Worm (Caenorhabditis elegans) whole organism, mixed stage, embryonic: Measurements from ENCODE around the gene ugt-58.

Experiments
- M03D4.4 ChIP-seq: sonication (generic microtip); optimal IDR thresholded peaks from 2 replicates; lab custom pipeline; 2017; ENCODE audit warnings: mild to moderate bottlenecking, missing genetic modification characterization, missing compliant biosample characterization
- bed-3 ChIP-seq: fragments of 200-800 bp; sonication (Bioruptor generic); optimal IDR thresholded peaks from 3 replicates; lab custom pipeline; 2018; ENCODE audit warnings: mild to moderate bottlenecking, missing genetic modification characterization, moderate library complexity, missing compliant biosample characterization
- blmp-1 ChIP-seq: fragments of 150-350 bp; optimal IDR thresholded peaks from 2 replicates; lab custom pipeline; 2014; ENCODE audit warnings: missing biosample characterization, missing genetic modification characterization
- ceh-39 ChIP-seq: fragments of 150-350 bp; optimal IDR thresholded peaks from 2 replicates; lab custom pipeline; 2014; ENCODE audit warnings: missing biosample characterization, missing genetic modification characterization
- ceh-43 ChIP-seq: fragments of 200-800 bp; sonication (Bioruptor generic); optimal IDR thresholded peaks from 2 replicates; lab custom pipeline; 2018; ENCODE audit warnings: mild to moderate bottlenecking, missing genetic modification characterization, moderate library complexity, missing compliant biosample characterization
- ceh-83 ChIP-seq: fragments of 200-800 bp; sonication (Bioruptor generic); optimal IDR thresholded peaks from 2 replicates; lab custom pipeline; 2018; ENCODE audit warnings: mild to moderate bottlenecking, missing genetic modification characterization, missing compliant biosample characterization
- ces-1 ChIP-seq: fragments of 150-350 bp; optimal IDR thresholded peaks from 2 replicates; lab custom pipeline; 2014; ENCODE audit warnings: missing biosample characterization, missing genetic modification reagents, missing genetic modification characterization
- cnd-1 ChIP-seq: fragments of 200-800 bp; sonication (Bioruptor generic); optimal IDR thresholded peaks from 2 replicates; lab custom pipeline; 2018; ENCODE audit warnings: mild to moderate bottlenecking, missing genetic modification characterization, missing compliant biosample characterization
- drap-1 ChIP-seq: fragments of 200-800 bp; sonication (Bioruptor generic); optimal IDR thresholded peaks from 3 replicates; lab custom pipeline; 2018; ENCODE audit warnings: mild to moderate bottlenecking, missing genetic modification characterization, missing compliant biosample characterization
- elt-1 ChIP-seq: sonication (generic microtip); optimal IDR thresholded peaks from 2 replicates; lab custom pipeline; 2017; ENCODE audit warnings: missing genetic modification characterization, mild to moderate bottlenecking, missing compliant biosample characterization, antibody characterized with exemption, moderate library complexity, borderline replicate concordance; ENCODE audit not compliant: insufficient read depth
- elt-3 ChIP-seq: fragments of 150-350 bp; optimal IDR thresholded peaks from 2 replicates; lab custom pipeline; 2014; ENCODE audit warnings: missing biosample characterization, missing genetic modification characterization
- flh-1 ChIP-seq: fragments of 200-800 bp; sonication (Bioruptor generic); optimal IDR thresholded peaks from 2 replicates; lab custom pipeline; 2018; ENCODE audit warnings: mild to moderate bottlenecking, missing genetic modification characterization, moderate library complexity, missing compliant biosample characterization
- ham-2 ChIP-seq: fragments of 200-800 bp; sonication (Bioruptor generic); optimal IDR thresholded peaks from 2 replicates; lab custom pipeline; 2018; ENCODE audit warnings: mild to moderate bottlenecking, missing genetic modification characterization, missing compliant biosample characterization
- hlh-1 ChIP-seq: fragments of 150-350 bp; optimal IDR thresholded peaks from 2 replicates; lab custom pipeline; 2014; ENCODE audit warnings: missing biosample characterization, missing genetic modification reagents, missing genetic modification characterization
- lin-13 ChIP-seq: fragments of 150-350 bp; optimal IDR thresholded peaks from 2 replicates; lab custom pipeline; 2014; ENCODE audit warnings: missing biosample characterization, missing genetic modification characterization
- lin-32 ChIP-seq: fragments of 200-800 bp; sonication (Bioruptor generic); optimal IDR thresholded peaks from 2 replicates; lab custom pipeline; 2018; ENCODE audit warnings: mild to moderate bottlenecking, missing genetic modification characterization, missing compliant biosample characterization
- lsy-2 ChIP-seq: fragments of 150-350 bp; optimal IDR thresholded peaks from 2 replicates; lab custom pipeline; 2014; ENCODE audit warnings: missing biosample characterization, missing genetic modification characterization
- mab-5 ChIP-seq: fragments of 150-350 bp; optimal IDR thresholded peaks from 2 replicates; lab custom pipeline; 2014; ENCODE audit warnings: missing biosample characterization, missing genetic modification characterization
- mep-1 ChIP-seq: fragments of 150-350 bp; optimal IDR thresholded peaks from 2 replicates; lab custom pipeline; 2017; ENCODE audit warnings: missing biosample characterization, missing genetic modification reagents, missing genetic modification characterization, inconsistent platforms
- mls-2 ChIP-seq: sonication (generic microtip); optimal IDR thresholded peaks from 2 replicates; lab custom pipeline; 2016; ENCODE audit warnings: mild to moderate bottlenecking, missing genetic modification characterization, moderate library complexity, missing compliant biosample characterization
- nhr-12 ChIP-seq: fragments of 150-350 bp; optimal IDR thresholded peaks from 2 replicates; lab custom pipeline; 2014; ENCODE audit warnings: missing biosample characterization, missing genetic modification characterization
- nhr-2 ChIP-seq: fragments of 150-350 bp; optimal IDR thresholded peaks from 2 replicates; lab custom pipeline; 2014; ENCODE audit warnings: missing biosample characterization, missing genetic modification characterization
- nhr-237 ChIP-seq: fragments of 150-350 bp; optimal IDR thresholded peaks from 2 replicates; lab custom pipeline; 2014; ENCODE audit warnings: missing biosample characterization, missing genetic modification characterization
- nhr-28 ChIP-seq: fragments of 150-350 bp; optimal IDR thresholded peaks from 2 replicates; lab custom pipeline; 2014; ENCODE audit warnings: missing biosample characterization, missing genetic modification characterization
- nhr-76 ChIP-seq: sonication (generic microtip); optimal IDR thresholded peaks from 2 replicates; lab custom pipeline; 2017; ENCODE audit warnings: missing biosample characterization, missing genetic modification characterization
- pha-4 ChIP-seq: fragments of 150-350 bp; optimal IDR thresholded peaks from 2 replicates; lab custom pipeline; 2018; ENCODE audit warnings: missing biosample characterization, missing genetic modification reagents, missing genetic modification characterization
- sem-2 ChIP-seq: fragments of 200-800 bp; sonication (Bioruptor generic); optimal IDR thresholded peaks from 2 replicates; lab custom pipeline; 2018; ENCODE audit warnings: mild to moderate bottlenecking, missing genetic modification characterization, missing compliant biosample characterization
- snpc-4 ChIP-seq: fragments of 150-350 bp; optimal IDR thresholded peaks from 2 replicates; lab custom pipeline; 2014; ENCODE audit warnings: missing biosample characterization, missing genetic modification characterization
- sptf-1 ChIP-seq: sonication (generic microtip); optimal IDR thresholded peaks from 2 replicates; lab custom pipeline; 2017; ENCODE audit warnings: mild to moderate bottlenecking, missing genetic modification characterization, moderate library complexity, missing compliant biosample characterization
- tbx-8 ChIP-seq: fragments of 200-800 bp; sonication (Bioruptor generic); optimal IDR thresholded peaks from 2 replicates; lab custom pipeline; 2018; ENCODE audit warnings: mild to moderate bottlenecking, missing genetic modification characterization, moderate library complexity, missing compliant biosample characterization
- unc-120 ChIP-seq: sonication (generic microtip); optimal IDR thresholded peaks from 2 replicates; lab custom pipeline; 2017; ENCODE audit warnings: missing genetic modification characterization, missing compliant biosample characterization; ENCODE audit not compliant: poor library complexity, severe bottlenecking
- unc-39 ChIP-seq: fragments of 150-350 bp; optimal IDR thresholded peaks from 2 replicates; lab custom pipeline; 2014; ENCODE audit warnings: missing biosample characterization, missing genetic modification characterization
- unc-62 ChIP-seq: fragments of 150-350 bp; optimal IDR thresholded peaks from 2 replicates; lab custom pipeline; 2014; ENCODE audit warnings: missing biosample characterization, missing genetic modification reagents, missing genetic modification characterization
- zip-8 ChIP-seq: fragments of 150-350 bp; optimal IDR thresholded peaks from 2 replicates; lab custom pipeline; 2014; ENCODE audit warnings: missing biosample characterization, missing genetic modification characterization
- ztf-11 ChIP-seq: fragments of 150-350 bp; optimal IDR thresholded peaks from 2 replicates; lab custom pipeline; 2014; ENCODE audit warnings: missing biosample characterization, missing genetic modification characterization

The ugt-58 gene

DNA sequence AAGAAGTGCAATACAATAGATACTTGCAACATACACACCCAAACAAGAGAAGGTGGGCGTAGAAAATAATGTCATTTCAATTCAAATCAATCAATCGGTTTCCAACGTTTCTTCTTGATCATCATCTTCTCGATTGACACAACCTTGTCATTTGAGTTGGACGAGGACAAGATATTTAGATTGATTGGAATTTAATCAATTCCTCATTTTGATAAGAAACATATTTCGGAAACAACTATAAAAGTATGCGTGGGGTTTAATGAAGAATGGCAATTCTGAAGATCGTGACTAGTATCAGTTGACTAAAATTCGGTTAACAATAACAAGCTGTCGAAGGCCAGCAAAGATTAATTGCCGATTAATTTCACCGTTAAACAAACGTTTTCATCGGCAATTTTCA, 34.0 kb upstream of the ugt-58 start:
- TF ChIP-seq unc-62 (GFP tag; lab: Kevin White, UChicago), result peak; percentile 60
- TF ChIP-seq mab-5, result no peak

DNA sequence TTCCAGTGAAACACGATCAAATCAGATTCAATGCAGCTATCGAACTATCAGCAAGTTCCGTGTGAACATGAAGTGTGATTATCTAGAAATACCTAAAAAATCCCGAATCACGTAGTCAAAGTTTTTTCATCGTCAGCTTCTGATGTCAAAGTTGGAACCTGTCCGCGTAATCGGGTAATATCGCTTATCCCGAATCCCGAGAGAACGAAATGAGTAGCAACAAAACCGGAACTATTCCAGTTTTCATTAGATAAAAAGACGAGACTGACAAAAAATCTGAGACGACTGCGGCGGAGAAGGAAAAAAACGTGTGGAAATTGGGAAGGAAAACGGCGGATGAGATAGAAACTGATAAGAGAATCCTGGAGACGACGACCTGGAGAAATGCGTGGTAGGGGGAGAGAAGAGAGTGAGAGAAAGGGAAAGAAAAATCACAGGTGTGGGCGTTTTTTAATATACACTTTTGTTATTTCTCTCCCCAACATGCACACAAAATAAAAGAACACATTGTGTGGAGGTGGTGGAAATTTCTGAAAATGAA, 33.5 kb upstream of the ugt-58 start:
- TF ChIP-seq elt-1 (tag; lab: Kevin White, UChicago) (peak; percentile 26), lsy-2 (tag; lab: Kevin White, UChicago) (no peak)
- TF ChIP-seq, all 35 proteins: peak for 1

DNA sequence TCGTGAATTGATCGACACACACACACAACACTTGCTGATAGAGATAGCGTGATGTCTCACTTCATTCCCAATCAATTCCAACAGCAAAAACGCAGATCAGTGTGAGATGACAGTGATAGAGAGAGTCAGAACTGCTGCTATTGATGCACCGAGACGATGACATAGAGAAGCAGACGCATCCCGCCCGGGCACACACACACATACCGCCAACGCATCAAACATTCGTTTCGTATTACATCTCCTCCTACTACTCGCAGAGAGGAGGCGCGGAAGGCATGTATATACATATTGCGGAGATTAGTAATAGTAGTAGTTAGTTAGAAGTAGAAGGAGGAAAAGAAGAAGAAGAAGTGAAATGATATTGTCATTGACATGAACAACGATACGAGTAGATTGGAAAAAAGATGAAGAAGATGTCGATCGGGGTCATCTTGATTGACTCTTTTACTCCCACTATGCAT, 32.8 kb upstream of the ugt-58 start:
- TF ChIP-seq unc-120 (tag; lab: Kevin White, UChicago) (peak; percentile 63), mep-1 (tag; lab: Kevin White, UChicago) (no peak), ces-1 (GFP tag; lab: Kevin White, UChicago) (no peak), unc-62 (GFP tag; lab: Kevin White, UChicago) (peak; percentile 84), snpc-4 (tag; lab: Kevin White, UChicago) (no peak), zip-8 (tag; lab: Kevin White, UChicago) (no peak), ceh-43 (GFP tag; lab: Kevin White, UChicago) (no peak), sem-2 (GFP tag; lab: Kevin White, UChicago) (no peak), ceh-83 (no peak), mab-5 (no peak), elt-1 (tag; lab: Kevin White, UChicago) (peak; percentile 85), hlh-1 (tag; lab: Kevin White, UChicago) (peak; percentile 70), nhr-28 (tag; lab: Kevin White, UChicago) (no peak), nhr-2 (tag; lab: Kevin White, UChicago) (no peak), tbx-8 (GFP tag; lab: Kevin White, UChicago) (no peak), nhr-12 (no peak), blmp-1 (tag; lab: Kevin White, UChicago) (no peak), pha-4 (tag; lab: Kevin White, UChicago) (no peak), unc-39 (tag; lab: Kevin White, UChicago) (no peak), mls-2 (no peak), lin-13 (no peak), cnd-1 (tag; lab: Kevin White, UChicago) (no peak), sptf-1 (no peak), nhr-76 (tag; lab: Kevin White, UChicago) (no peak), ham-2 (GFP tag; lab: Kevin White, UChicago) (peak; percentile 63), lin-32 (GFP tag; lab: Kevin White, UChicago) (no peak), M03D4.4 (tag; lab: Kevin White, UChicago) (no peak), bed-3 (no peak), flh-1 (no peak), ceh-39 (tag; lab: Kevin White, UChicago) (no peak), elt-3 (tag; lab: Kevin White, UChicago) (no peak), drap-1 (GFP tag; lab: Kevin White, UChicago) (peak; percentile 42), ztf-11 (tag; lab: Kevin White, UChicago) (no peak), nhr-237 (no peak), lsy-2 (tag; lab: Kevin White, UChicago) (no peak)

DNA sequence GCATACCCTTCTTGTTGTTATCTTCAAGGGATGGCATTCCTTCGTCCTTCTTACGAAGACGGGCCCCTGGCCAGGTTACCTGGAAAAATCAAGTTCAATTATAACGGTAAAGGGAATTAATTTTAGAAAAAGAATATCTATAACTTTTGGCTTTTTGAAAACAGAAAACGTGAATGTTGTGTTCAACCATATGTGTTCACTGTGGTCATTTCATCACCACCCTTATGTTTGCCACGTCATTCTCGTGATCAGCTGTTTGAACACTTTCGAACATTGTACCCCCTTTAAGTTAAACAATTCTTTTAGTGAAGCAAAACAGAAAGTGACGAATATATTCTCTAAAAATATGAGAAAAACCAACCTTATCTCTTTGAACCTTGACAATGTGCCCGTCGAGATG, 32.2 kb upstream of the ugt-58 start:
- no peak for TF ChIP-seq lsy-2 (tag; lab: Kevin White, UChicago)
- no peak for TF ChIP-seq mep-1 (tag; lab: Kevin White, UChicago)
- TF ChIP-seq nhr-76 (tag; lab: Kevin White, UChicago), result no peak
- no peak for TF ChIP-seq bed-3
- no peak for TF ChIP-seq drap-1 (GFP tag; lab: Kevin White, UChicago)
- TF ChIP-seq M03D4.4 (tag; lab: Kevin White, UChicago), result no peak
- no peak for TF ChIP-seq nhr-12
- TF ChIP-seq cnd-1 (tag; lab: Kevin White, UChicago), result no peak
- no peak for TF ChIP-seq elt-1 (tag; lab: Kevin White, UChicago)
- TF ChIP-seq unc-120 (tag; lab: Kevin White, UChicago), result no peak
- TF ChIP-seq blmp-1 (tag; lab: Kevin White, UChicago), result no peak
- TF ChIP-seq snpc-4 (tag; lab: Kevin White, UChicago), result no peak
- TF ChIP-seq nhr-2 (tag; lab: Kevin White, UChicago), result no peak
- no peak for TF ChIP-seq ham-2 (GFP tag; lab: Kevin White, UChicago)
- TF ChIP-seq, all 35 proteins: peak for 0
